Worm (Caenorhabditis elegans): ENCODE data around the gene mks-1.

DNA sequence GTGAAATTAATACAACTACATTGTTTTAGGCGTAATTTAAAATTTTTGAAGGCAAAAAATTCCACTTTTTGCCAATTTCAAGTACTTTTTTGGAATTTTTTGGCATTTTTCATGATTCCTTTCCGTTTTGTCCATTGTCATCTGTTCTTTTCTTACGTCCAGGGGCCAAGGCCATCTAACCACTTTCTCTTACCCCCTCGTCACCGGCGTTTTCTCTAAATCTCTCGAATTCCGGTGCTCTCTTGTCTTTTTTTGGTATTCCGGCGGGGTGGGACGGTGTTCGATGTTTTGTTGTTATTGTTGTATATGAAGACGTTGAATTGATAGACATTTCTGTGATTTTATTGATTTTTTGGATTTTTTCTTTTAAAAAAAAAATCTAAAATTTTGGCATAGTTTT lies 24.5 kb upstream of the mks-1 start:
- no peak for TF ChIP-seq dve-1 (tag; optimal IDR thresholded peaks at IDR 0.05; ENCODE audit: insufficient read depth)
- no peak for TF ChIP-seq nhr-11 (tag; optimal IDR thresholded peaks at IDR 0.05)
- no peak for TF ChIP-seq dmd-9 (GFP tag; IDR thresholded peaks at IDR 0.05)
- TF ChIP-seq ceh-82 (tag; optimal IDR thresholded peaks at IDR 0.05) = no peak
- TF ChIP-seq aly-2 (tag; optimal IDR thresholded peaks at IDR 0.05) = no peak

Data from whole organism, L4 larva.